Fruit fly (Drosophila melanogaster): ENCODE results near the gene CG11398.

Gene CG11398

dm6 chrX:1260327-1260726, 45.4 kb upstream of the CG11398 start (continued):
- TF ChIP-seq CG11456 (GFP tag; IDR thresholded peaks at IDR 0.05) (peak; percentile 52; the same call in 1 of the 3 replicates), Hmr (GFP tag; optimal IDR thresholded peaks at IDR 0.05) (peak; percentile 13), Drgx (GFP tag; IDR thresholded peaks at IDR 0.05) (0 out of 2 replicates have a peak, but pooled peaks have one; percentile 23), pum (GFP tag; optimal IDR thresholded peaks at IDR 0.05) (peak; percentile 5), CG30020 (tag; optimal IDR thresholded peaks at IDR 0.05) (no peak), CG13424 (tag; optimal IDR thresholded peaks at IDR 0.05) (peak; percentile 2), pan (optimal IDR thresholded peaks at IDR 0.05) (no peak), pan (GFP tag; optimal IDR thresholded peaks at IDR 0.05 in 1 of 2, IDR thresholded peaks at IDR 0.05 in 1 of 2) (peak in 1 of 2 experiments; percentile 21), CG7745 (tag; optimal IDR thresholded peaks at IDR 0.05) (no peak), Sox102F (GFP tag; optimal IDR thresholded peaks at IDR 0.05) (peak; percentile 2), CG14014 (GFP tag; IDR thresholded peaks at IDR 0.05) (0 out of 2 replicates have a peak, but pooled peaks have one; percentile 46), ind (GFP tag; optimal IDR thresholded peaks at IDR 0.05) (peak; percentile 40), Side (GFP tag; optimal IDR thresholded peaks at IDR 0.05) (no peak), Fer1 (GFP tag; optimal IDR thresholded peaks at IDR 0.05) (peak; percentile 38), al (GFP tag; IDR thresholded peaks at IDR 0.05) (0 out of 2 replicates have a peak, but pooled peaks have one; percentile 20), CG9932 (GFP tag; IDR thresholded peaks at IDR 0.05) (peak; percentile 60), Ptx1 (GFP tag; IDR thresholded peaks at IDR 0.05) (0 out of 2 replicates have a peak, but pooled peaks have one; percentile 14)

- TF ChIP-seq ash1 (GFP tag; optimal IDR thresholded peaks at IDR 0.05): no peak
- TF ChIP-seq Vsx1 (GFP tag; optimal IDR thresholded peaks at IDR 0.05): peak; percentile 32
- TF ChIP-seq ap (GFP tag; IDR thresholded peaks at IDR 0.05): no peak
- 0 out of 3 replicates have a peak, but pooled peaks have one; percentile 38 for TF ChIP-seq CG6175 (GFP tag; IDR thresholded peaks at IDR 0.05)
- peak; percentile 13 for TF ChIP-seq CG13296 (GFP tag; optimal IDR thresholded peaks at IDR 0.05)
- TF ChIP-seq CG34376 (GFP tag; optimal IDR thresholded peaks at IDR 0.05): peak; percentile 2
- no peak for TF ChIP-seq CG5180 (GFP tag; optimal IDR thresholded peaks at IDR 0.05)
- peak; percentile 58 for TF ChIP-seq lab (GFP tag; optimal IDR thresholded peaks at IDR 0.05)
- TF ChIP-seq Nf-YC (tag; optimal IDR thresholded peaks at IDR 0.05): peak; percentile 36
- TF ChIP-seq phol (tag; optimal IDR thresholded peaks at IDR 0.05): no peak
- TF ChIP-seq CG3407 (GFP tag; optimal IDR thresholded peaks at IDR 0.05): no peak
- TF ChIP-seq grn (GFP tag; optimal IDR thresholded peaks at IDR 0.05): peak; percentile 57
- TF ChIP-seq MESR4 (GFP tag; optimal IDR thresholded peaks at IDR 0.05): no peak
- peak; percentile 54 for TF ChIP-seq Hey (tag; optimal IDR thresholded peaks at IDR 0.05)
- no peak for TF ChIP-seq CG1832 (GFP tag; optimal IDR thresholded peaks at IDR 0.05)
- TF ChIP-seq mirr (GFP tag; optimal IDR thresholded peaks at IDR 0.05): peak; percentile 77
- peak; percentile 95 for TF ChIP-seq sd (tag; optimal IDR thresholded peaks at IDR 0.05)
- peak; percentile 73 for TF ChIP-seq sug (tag; optimal IDR thresholded peaks at IDR 0.05)
- no peak for TF ChIP-seq CG1233 (GFP tag; optimal IDR thresholded peaks at IDR 0.05)
- TF ChIP-seq CG8478 (optimal IDR thresholded peaks at IDR 0.05): no peak
- TF ChIP-seq CG10565 (GFP tag; optimal IDR thresholded peaks at IDR 0.05): no peak
- no peak for TF ChIP-seq bbx (GFP tag; IDR thresholded peaks at IDR 0.05; ENCODE audit: partially characterized antibody)
- no peak for TF ChIP-seq Mad (GFP tag; optimal IDR thresholded peaks at IDR 0.05)
- no peak for TF ChIP-seq Deaf1 (tag; optimal IDR thresholded peaks at IDR 0.05)
- TF ChIP-seq vnd (GFP tag; IDR thresholded peaks at IDR 0.05; ENCODE audit: partially characterized antibody): no peak
- TF ChIP-seq CG18599 (GFP tag; optimal IDR thresholded peaks at IDR 0.05): peak; percentile 26
- TF ChIP-seq Hmr (GFP tag; optimal IDR thresholded peaks at IDR 0.05): peak; percentile 38
- peak; percentile 78; the same call in 1 of the 4 replicates for TF ChIP-seq chinmo (GFP tag; IDR thresholded peaks at IDR 0.05; ENCODE audit: partially characterized antibody)
- no peak for TF ChIP-seq CG3995 (GFP tag; optimal IDR thresholded peaks at IDR 0.05)
- 0 out of 2 replicates have a peak, but pooled peaks have one; percentile 9 for TF ChIP-seq Lim3 (GFP tag; IDR thresholded peaks at IDR 0.05)
- TF ChIP-seq HLH54F (GFP tag; optimal IDR thresholded peaks at IDR 0.05): no peak
- peak; percentile 26 for TF ChIP-seq CG10543 (GFP tag; optimal IDR thresholded peaks at IDR 0.05)
Observed at dm6 chrX:1256742-1257441, 41.9 kb upstream of the CG11398 start.

All from whole organism, embryonic.